Fruit fly (Drosophila melanogaster): Measurements from ENCODE around the gene Nepl8.

Gene Nepl8

DNA sequence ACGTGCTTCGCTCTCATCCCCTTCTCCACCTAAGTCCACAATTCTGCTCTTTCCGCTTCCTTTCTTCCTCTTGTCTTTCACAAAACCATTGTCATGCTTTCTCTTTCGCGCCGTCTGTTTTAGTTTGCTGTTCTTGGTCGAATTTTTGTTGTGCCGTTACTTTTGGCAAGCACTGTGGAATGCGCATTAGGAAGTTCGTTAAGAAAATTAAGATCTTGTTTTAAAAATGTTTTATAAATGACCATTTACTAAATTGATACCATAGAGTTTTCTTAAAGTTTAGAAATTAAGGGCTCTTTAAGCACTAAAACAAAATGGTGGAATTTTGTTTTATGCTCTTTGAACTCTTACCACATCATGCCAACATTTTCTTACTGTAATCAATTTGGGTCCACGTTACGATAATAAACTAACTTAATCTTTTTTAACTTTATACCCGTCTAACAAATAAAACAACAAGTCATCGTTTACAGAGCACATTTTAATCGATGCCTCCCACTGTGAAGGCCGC is 47.2 kb downstream of the Nepl8 start (continued):
- no peak for TF ChIP-seq Scr (GFP tag; IDR thresholded peaks at IDR 0.05; ENCODE audit: partially characterized antibody)
- peak; percentile 77 for TF ChIP-seq CG18619 (GFP tag; optimal IDR thresholded peaks at IDR 0.05)
- TF ChIP-seq lmd (GFP tag; IDR thresholded peaks at IDR 0.05), result peak; percentile 78
- peak; percentile 49 for TF ChIP-seq HHEX (GFP tag; optimal IDR thresholded peaks at IDR 0.05)
- TF ChIP-seq shn (GFP tag; optimal IDR thresholded peaks at IDR 0.05), result peak; percentile 89
- TF ChIP-seq CG6813 (GFP tag; optimal IDR thresholded peaks at IDR 0.05), result peak; percentile 33
- TF ChIP-seq gcm (GFP tag; optimal IDR thresholded peaks at IDR 0.05), result peak; percentile 31
- no peak for TF ChIP-seq CrebB (tag; optimal IDR thresholded peaks at IDR 0.05)
- TF ChIP-seq jing (GFP tag; optimal IDR thresholded peaks at IDR 0.05), result peak; percentile 56
- TF ChIP-seq dpn (GFP tag; optimal IDR thresholded peaks at IDR 0.05), result peak; percentile 21 to 87
- no peak for TF ChIP-seq hbn (GFP tag; IDR thresholded peaks at IDR 0.05; ENCODE audit: partially characterized antibody)
- TF ChIP-seq so (GFP tag; IDR thresholded peaks at IDR 0.05), result no peak; the same call in 2 of the 3 replicates
- TF ChIP-seq zfh1 (GFP tag; IDR thresholded peaks at IDR 0.05), result peak; percentile 48; the same call in 1 of the 3 replicates
- peak; percentile 85 for TF ChIP-seq Oli (tag; optimal IDR thresholded peaks at IDR 0.05)
- TF ChIP-seq Kr (GFP tag; optimal IDR thresholded peaks at IDR 0.05), result no peak
- no peak; the same call in 1 of the 2 replicates for TF ChIP-seq CG17328 (GFP tag; IDR thresholded peaks at IDR 0.05)
- peak; percentile 76 for TF ChIP-seq bcd (GFP tag; optimal IDR thresholded peaks at IDR 0.05)
- TF ChIP-seq CHES-1-like (GFP tag; optimal IDR thresholded peaks at IDR 0.05), result peak; percentile 77
- no peak for TF ChIP-seq ssp (GFP tag; IDR thresholded peaks at IDR 0.05)
- TF ChIP-seq stwl (tag; optimal IDR thresholded peaks at IDR 0.05), result no peak
- no peak for TF ChIP-seq cas (GFP tag; IDR thresholded peaks at IDR 0.05)
- TF ChIP-seq Opbp (GFP tag; IDR thresholded peaks at IDR 0.05; ENCODE audit: partially characterized antibody), result no peak
- no peak for TF ChIP-seq otp (GFP tag; IDR thresholded peaks at IDR 0.05)
- TF ChIP-seq ind (GFP tag; optimal IDR thresholded peaks at IDR 0.05), result peak; percentile 67
- peak; percentile 49 for TF ChIP-seq esg (GFP tag; conservative IDR thresholded peaks at IDR 0.05)
- no peak for TF ChIP-seq pita (GFP tag; optimal IDR thresholded peaks at IDR 0.05)
- peak; percentile 83 for TF ChIP-seq nmo (GFP tag; optimal IDR thresholded peaks at IDR 0.05)
- peak; percentile 64 for TF ChIP-seq dm (GFP tag; optimal IDR thresholded peaks at IDR 0.05)
- TF ChIP-seq gce (GFP tag; IDR thresholded peaks at IDR 0.05), result no peak
- no peak for TF ChIP-seq h (optimal IDR thresholded peaks at IDR 0.05)
- TF ChIP-seq CG16813 (GFP tag; IDR thresholded peaks at IDR 0.05; ENCODE audit: partially characterized antibody), result no peak
- peak in 1 of 2 experiments; percentile 52 for TF ChIP-seq bsh (GFP tag; optimal IDR thresholded peaks at IDR 0.05)
- TF ChIP-seq H2.0 (GFP tag; IDR thresholded peaks at IDR 0.05), result no peak
- TF ChIP-seq H15 (GFP tag; IDR thresholded peaks at IDR 0.05), result 0 out of 3 replicates have a peak, but pooled peaks have one; percentile 19
- TF ChIP-seq CG3995 (GFP tag; optimal IDR thresholded peaks at IDR 0.05), result no peak
- peak; percentile 48 for TF ChIP-seq CG8281 (tag; optimal IDR thresholded peaks at IDR 0.05)
- TF ChIP-seq CG12236 (GFP tag; optimal IDR thresholded peaks at IDR 0.05), result peak; percentile 62
- TF ChIP-seq Fer1 (GFP tag; optimal IDR thresholded peaks at IDR 0.05), result peak; percentile 74
- TF ChIP-seq Lim3 (GFP tag; IDR thresholded peaks at IDR 0.05), result no peak
- TF ChIP-seq D19B (GFP tag; optimal IDR thresholded peaks at IDR 0.05), result peak; percentile 66
- TF ChIP-seq CG17612 (GFP tag; IDR thresholded peaks at IDR 0.05), result no peak
- TF ChIP-seq br (optimal IDR thresholded peaks at IDR 0.05), result no peak
- peak; percentile 19 for TF ChIP-seq Hmx (GFP tag; optimal IDR thresholded peaks at IDR 0.05)
- peak; percentile 33 for TF ChIP-seq CG12299 (tag; optimal IDR thresholded peaks at IDR 0.05)
- TF ChIP-seq cato (GFP tag; optimal IDR thresholded peaks at IDR 0.05; ENCODE audit: borderline replicate concordance), result no peak
- peak; percentile 87 for TF ChIP-seq zfh2 (GFP tag; optimal IDR thresholded peaks at IDR 0.05)
- peak; percentile 38 for TF ChIP-seq CG4707 (GFP tag; optimal IDR thresholded peaks at IDR 0.05)
- no peak for TF ChIP-seq ac (GFP tag; optimal IDR thresholded peaks at IDR 0.05)
- peak; percentile 24 for TF ChIP-seq ATbp (GFP tag; optimal IDR thresholded peaks at IDR 0.05)
- TF ChIP-seq CG3726 (GFP tag; IDR thresholded peaks at IDR 0.05), result no peak
- TF ChIP-seq CG3065 (GFP tag; optimal IDR thresholded peaks at IDR 0.05), result no peak

All from whole organism, embryonic.